Fruit fly (Drosophila melanogaster) whole organism, prepupa: Measurements from ENCODE around the gene noc.

ENCODE experiments used
- Blimp-1 ChIP-seq: fragments of 200-800 bp; sonication (Bioruptor generic); optimal IDR thresholded peaks from 3 replicates; lab custom pipeline; 2017; ENCODE audit warnings: missing biosample characterization, missing genetic modification characterization, mild to moderate bottlenecking, moderate library complexity, missing genetic modification reagents
- CG10631 ChIP-seq: fragments of 200-800 bp; sonication (Bioruptor generic); optimal IDR thresholded peaks from 2 replicates; lab custom pipeline; 2016; ENCODE audit warnings: missing biosample characterization, missing genetic modification characterization
- CG10669 ChIP-seq: fragments of 200-800 bp; sonication (Bioruptor generic); optimal IDR thresholded peaks from 3 replicates; lab custom pipeline; 2018; ENCODE audit warnings: missing biosample characterization, mild to moderate bottlenecking, missing genetic modification characterization, moderate library complexity
- CG15336 ChIP-seq: fragments of 200-800 bp; sonication (Bioruptor generic); IDR thresholded peaks from 2 replicates; pipeline ENCODE4 v1.3.6; 2022; ENCODE audit warnings: missing biosample characterization, missing genetic modification characterization
- CG1621 ChIP-seq: fragments of 200-800 bp; sonication (Bioruptor generic); optimal IDR thresholded peaks from 3 replicates; lab custom pipeline; 2018; ENCODE audit warnings: missing biosample characterization, mild to moderate bottlenecking, missing genetic modification characterization
- CG16779 ChIP-seq: fragments of 200-800 bp; sonication (Bioruptor generic); optimal IDR thresholded peaks from 3 replicates; lab custom pipeline; 2017; ENCODE audit warnings: missing biosample characterization, mild to moderate bottlenecking, missing genetic modification characterization
- CG3032 ChIP-seq: fragments of 200-800 bp; optimal IDR thresholded peaks from 2 replicates; lab custom pipeline; 2019; ENCODE audit warnings: missing biosample characterization, mild to moderate bottlenecking, missing genetic modification characterization, moderate library complexity
- CG31627 ChIP-seq: fragments of 200-800 bp; sonication (Bioruptor generic); optimal IDR thresholded peaks from 3 replicates; lab custom pipeline; 2016; ENCODE audit warnings: missing biosample characterization, missing genetic modification characterization
- CG32006 ChIP-seq: fragments of 200-800 bp; sonication (Bioruptor generic); optimal IDR thresholded peaks from 3 replicates; lab custom pipeline; 2017; ENCODE audit warnings: missing biosample characterization, mild to moderate bottlenecking, missing genetic modification characterization
- CG34406 ChIP-seq: fragments of 200-800 bp; sonication (Bioruptor generic); optimal IDR thresholded peaks from 3 replicates; lab custom pipeline; 2016; ENCODE audit warnings: missing biosample characterization, missing genetic modification characterization
- CG3919 ChIP-seq: fragments of 200-800 bp; sonication (Bioruptor generic); optimal IDR thresholded peaks from 3 replicates; lab custom pipeline; 2016; ENCODE audit warnings: missing biosample characterization, missing genetic modification characterization
- CG6163 ChIP-seq: fragments of 200-800 bp; sonication (Bioruptor generic); IDR thresholded peaks from 3 replicates; pipeline ENCODE4 v1.3.6; 2022; ENCODE audit warnings: missing biosample characterization, missing genetic modification characterization
- CG6792 ChIP-seq: fragments of 200-800 bp; sonication (Bioruptor generic); optimal IDR thresholded peaks from 3 replicates; lab custom pipeline; 2016; ENCODE audit warnings: missing biosample characterization, missing genetic modification characterization
- CG7368 ChIP-seq: fragments of 200-800 bp; sonication (Bioruptor generic); optimal IDR thresholded peaks from 3 replicates; lab custom pipeline; 2016; ENCODE audit warnings: missing biosample characterization, missing genetic modification characterization
- CG8119 ChIP-seq: fragments of 200-800 bp; sonication (Bioruptor generic); IDR thresholded peaks from 3 replicates; pipeline ENCODE4 v1.3.6; 2022; ENCODE audit warnings: missing biosample characterization, missing genetic modification characterization
- CG8319 ChIP-seq: fragments of 200-800 bp; sonication (Bioruptor generic); optimal IDR thresholded peaks from 3 replicates; lab custom pipeline; 2016; ENCODE audit warnings: missing biosample characterization, missing genetic modification characterization
- CG8632 ChIP-seq: fragments of 200-800 bp; sonication (Bioruptor generic); optimal IDR thresholded peaks from 3 replicates; lab custom pipeline; 2016; ENCODE audit warnings: missing biosample characterization, missing genetic modification characterization
- CG9139 ChIP-seq: fragments of 200-800 bp; sonication (Bioruptor generic); optimal IDR thresholded peaks from 3 replicates; lab custom pipeline; 2017; ENCODE audit warnings: missing biosample characterization, mild to moderate bottlenecking, missing genetic modification characterization
- Eip75B ChIP-seq: fragments of 200-800 bp; sonication (Bioruptor generic); optimal IDR thresholded peaks from 3 replicates; lab custom pipeline; 2016; ENCODE audit warnings: missing biosample characterization, missing genetic modification characterization
- Eip78C ChIP-seq: fragments of 200-800 bp; sonication (Bioruptor generic); peaks from one replicate; lab custom pipeline; 2016; ENCODE audit warnings: missing biosample characterization, missing genetic modification characterization
- Eip93F ChIP-seq: fragments of 200-800 bp; sonication (Bioruptor generic); optimal IDR thresholded peaks from 2 replicates; lab custom pipeline; 2016; ENCODE audit warnings: missing biosample characterization, mild to moderate bottlenecking, missing genetic modification characterization
- Ets21C ChIP-seq: fragments of 200-800 bp; sonication (Bioruptor generic); optimal IDR thresholded peaks from 3 replicates; lab custom pipeline; 2016; ENCODE audit warnings: missing biosample characterization, missing genetic modification characterization
- Ets96B ChIP-seq: fragments of 200-800 bp; optimal IDR thresholded peaks from 2 replicates; lab custom pipeline; 2019; ENCODE audit warnings: missing biosample characterization, mild to moderate bottlenecking, missing genetic modification characterization, moderate library complexity
- Gug ChIP-seq: fragments of 200-800 bp; sonication (Bioruptor generic); IDR thresholded peaks from 2 replicates; pipeline ENCODE4 v1.3.6; 2022; ENCODE audit warnings: missing biosample characterization, missing genetic modification characterization
- Hr38 ChIP-seq: sonication (Bioruptor generic); optimal IDR thresholded peaks from 2 replicates; lab custom pipeline; 2016; ENCODE audit warnings: missing biosample characterization, missing genetic modification characterization
- Hr39 ChIP-seq: fragments of 200-800 bp; sonication (Bioruptor generic); optimal IDR thresholded peaks from 2 replicates; lab custom pipeline; 2016; ENCODE audit warnings: missing biosample characterization, missing genetic modification characterization
- Hr4 ChIP-seq: fragments of 200-800 bp; sonication (Bioruptor generic); optimal IDR thresholded peaks from 3 replicates; lab custom pipeline; 2016; ENCODE audit warnings: missing biosample characterization, missing genetic modification characterization
- Lpt ChIP-seq: fragments of 200-800 bp; sonication (Bioruptor generic); optimal IDR thresholded peaks from 3 replicates; lab custom pipeline; 2016; ENCODE audit warnings: missing biosample characterization, missing genetic modification characterization
- Met ChIP-seq: fragments of 200-800 bp; sonication (Bioruptor generic); optimal IDR thresholded peaks from 3 replicates; lab custom pipeline; 2016; ENCODE audit warnings: missing biosample characterization, missing genetic modification characterization
- OdsH ChIP-seq: fragments of 200-800 bp; sonication (Bioruptor generic); optimal IDR thresholded peaks from 3 replicates; lab custom pipeline; 2016; ENCODE audit warnings: missing biosample characterization, missing genetic modification characterization
- Sox14 ChIP-seq: fragments of 200-800 bp; sonication (Bioruptor generic); optimal IDR thresholded peaks from 3 replicates; lab custom pipeline; 2016; ENCODE audit warnings: missing biosample characterization, missing genetic modification characterization
- Sox15 ChIP-seq: fragments of 200-800 bp; sonication (Bioruptor generic); optimal IDR thresholded peaks from 3 replicates; lab custom pipeline; 2016; ENCODE audit warnings: missing biosample characterization, missing genetic modification characterization
- achi ChIP-seq: fragments of 200-800 bp; sonication (Bioruptor generic); optimal IDR thresholded peaks from 3 replicates; lab custom pipeline; 2016; ENCODE audit warnings: missing biosample characterization, missing genetic modification characterization
- acj6 ChIP-seq: fragments of 200-800 bp; sonication (Bioruptor generic); optimal IDR thresholded peaks from 3 replicates; lab custom pipeline; 2016; ENCODE audit warnings: missing biosample characterization, missing genetic modification characterization
- dac ChIP-seq: fragments of 200-800 bp; sonication (Bioruptor generic); optimal IDR thresholded peaks from 2 replicates; lab custom pipeline; 2017; ENCODE audit warnings: missing biosample characterization, mild to moderate bottlenecking, missing genetic modification characterization
- dsx ChIP-seq: fragments of 200-800 bp; optimal IDR thresholded peaks from 3 replicates; lab custom pipeline; 2019; ENCODE audit warnings: missing biosample characterization, mild to moderate bottlenecking, missing genetic modification characterization, moderate library complexity; ENCODE audit not compliant: poor library complexity, severe bottlenecking
- eg ChIP-seq: fragments of 200-800 bp; sonication (Bioruptor generic); IDR thresholded peaks from 3 replicates; pipeline ENCODE4 v1.3.6; 2022; ENCODE audit warnings: missing biosample characterization, missing genetic modification characterization
- esn ChIP-seq: fragments of 200-800 bp; sonication (Bioruptor generic); optimal IDR thresholded peaks from 2 replicates; lab custom pipeline; 2016; ENCODE audit warnings: missing biosample characterization, mild to moderate bottlenecking, missing genetic modification characterization, moderate library complexity
- fd59A ChIP-seq: fragments of 200-800 bp; sonication (Bioruptor generic); optimal IDR thresholded peaks from 2 replicates; lab custom pipeline; 2017; ENCODE audit warnings: missing biosample characterization, mild to moderate bottlenecking, missing genetic modification characterization, missing genetic modification reagents
- fkh ChIP-seq: fragments of 200-800 bp; sonication (Bioruptor generic); optimal IDR thresholded peaks from 3 replicates; lab custom pipeline; 2017; ENCODE audit warnings: missing biosample characterization, mild to moderate bottlenecking, missing genetic modification characterization, moderate library complexity
- lz ChIP-seq: fragments of 200-800 bp; sonication (Bioruptor generic); optimal IDR thresholded peaks from 3 replicates; lab custom pipeline; 2016; ENCODE audit warnings: missing biosample characterization, missing genetic modification characterization
- net ChIP-seq: fragments of 200-800 bp; sonication (Bioruptor generic); optimal IDR thresholded peaks from 3 replicates; lab custom pipeline; 2016; ENCODE audit warnings: missing biosample characterization, missing genetic modification characterization
- pdm3 ChIP-seq: fragments of 200-800 bp; sonication (Bioruptor generic); optimal IDR thresholded peaks from 3 replicates; lab custom pipeline; 2016; ENCODE audit warnings: missing biosample characterization, missing genetic modification characterization
- salr ChIP-seq, 2 experiments: fragments of 200-800 bp; sonication (Bioruptor generic); optimal IDR thresholded peaks; 3 replicates each; lab custom pipeline; 2016 to 2018; ENCODE audit warnings: missing biosample characterization in 2 of 2, missing genetic modification characterization in 2 of 2, mild to moderate bottlenecking in 1 of 2
- spab ChIP-seq: fragments of 200-800 bp; sonication (Bioruptor generic); optimal IDR thresholded peaks from 2 replicates; lab custom pipeline; 2017; ENCODE audit warnings: missing biosample characterization, mild to moderate bottlenecking, missing genetic modification characterization, missing genetic modification reagents
- ss ChIP-seq, 2 experiments: fragments of 200-800 bp; sonication (Bioruptor generic); optimal IDR thresholded peaks; 2 replicates in 1 of 2; 3 replicates in 1 of 2; lab custom pipeline; 2017 to 2018; ENCODE audit warnings: mild to moderate bottlenecking in 2 of 2, missing biosample characterization in 2 of 2, missing genetic modification characterization in 2 of 2, moderate library complexity in 1 of 2
- svp ChIP-seq: fragments of 200-800 bp; sonication (Bioruptor generic); peaks from one replicate; lab custom pipeline; 2016; ENCODE audit warnings: missing biosample characterization, missing genetic modification characterization
- topi ChIP-seq: fragments of 200-800 bp; sonication (Bioruptor generic); optimal IDR thresholded peaks from 3 replicates; lab custom pipeline; 2016; ENCODE audit warnings: missing biosample characterization, missing genetic modification characterization
- vri ChIP-seq: fragments of 200-800 bp; sonication (Bioruptor generic); optimal IDR thresholded peaks from 3 replicates; lab custom pipeline; 2016; ENCODE audit warnings: missing biosample characterization, mild to moderate bottlenecking, missing genetic modification characterization

Gene noc

DNA sequence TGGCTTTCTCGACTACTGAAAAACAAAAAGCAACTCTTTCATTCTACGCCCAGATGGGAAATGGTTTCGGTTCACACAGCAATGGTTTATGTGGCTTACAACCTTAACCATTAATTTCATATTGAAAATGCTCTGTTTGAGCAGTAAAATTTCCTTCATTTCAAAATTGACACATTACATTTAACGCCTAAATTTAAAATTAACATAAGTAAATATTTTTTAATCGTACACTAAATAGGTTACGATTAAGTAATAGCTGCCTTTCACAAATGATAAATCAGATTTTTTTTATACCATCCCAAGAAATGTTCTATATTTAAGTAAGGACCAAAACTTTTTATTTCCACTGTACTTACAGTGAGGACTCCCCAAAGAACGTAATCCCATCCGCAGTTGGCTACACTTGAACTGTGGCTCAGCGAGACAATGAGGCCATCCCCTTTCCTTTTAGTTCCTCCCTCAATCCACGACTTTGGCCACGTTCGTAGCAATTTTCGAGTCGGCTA lies 48.2 kb downstream of the noc start (continued):
- TF ChIP-seq CG10631 (GFP tag; lab: Kevin White, UChicago) (no peak), CG6792 (GFP tag; lab: Kevin White, UChicago) (peak; percentile 8), CG16779 (tag; lab: Kevin White, UChicago) (no peak), Eip75B (peak; percentile 6), pdm3 (GFP tag; lab: Kevin White, UChicago) (no peak), CG34406 (no peak), Met (GFP tag; lab: Kevin White, UChicago) (peak; percentile 11), svp (GFP tag; lab: Kevin White, UChicago) (peak; percentile 60), Hr39 (peak; percentile 13), esn (peak; percentile 33), spab (no peak), lz (GFP tag; lab: Kevin White, UChicago) (peak; percentile 37), achi (GFP tag; lab: Kevin White, UChicago) (no peak), CG7368 (GFP tag; lab: Kevin White, UChicago) (no peak), acj6 (GFP tag; lab: Kevin White, UChicago) (no peak), dsx (no peak), CG10669 (GFP tag; lab: Kevin White, UChicago) (no peak), salr (GFP tag; optimal IDR thresholded peaks at IDR 0.05; lab: Kevin White, UChicago) (no peak), CG3919 (peak; percentile 7), CG6163 (no peak), CG9139 (GFP tag; lab: Kevin White, UChicago) (no peak), Gug (GFP tag; lab: Robert Waterston, UW) (no peak), ss (GFP tag; optimal IDR thresholded peaks at IDR 0.05; lab: Kevin White, UChicago) (no peak), Blimp-1 (no peak), Sox15 (GFP tag; lab: Kevin White, UChicago) (no peak), Eip93F (GFP tag; lab: Kevin White, UChicago) (no peak), vri (GFP tag; lab: Kevin White, UChicago) (no peak), Ets96B (no peak), Lpt (GFP tag; lab: Kevin White, UChicago) (no peak), fkh (GFP tag; lab: Kevin White, UChicago) (no peak), CG32006 (GFP tag; lab: Kevin White, UChicago) (no peak), CG1621 (no peak), net (GFP tag; lab: Kevin White, UChicago) (no peak), Eip78C (GFP tag; lab: Kevin White, UChicago) (peak; percentile 76), CG8632 (no peak), Ets21C (no peak), Hr4 (GFP tag; lab: Kevin White, UChicago) (no peak)

DNA sequence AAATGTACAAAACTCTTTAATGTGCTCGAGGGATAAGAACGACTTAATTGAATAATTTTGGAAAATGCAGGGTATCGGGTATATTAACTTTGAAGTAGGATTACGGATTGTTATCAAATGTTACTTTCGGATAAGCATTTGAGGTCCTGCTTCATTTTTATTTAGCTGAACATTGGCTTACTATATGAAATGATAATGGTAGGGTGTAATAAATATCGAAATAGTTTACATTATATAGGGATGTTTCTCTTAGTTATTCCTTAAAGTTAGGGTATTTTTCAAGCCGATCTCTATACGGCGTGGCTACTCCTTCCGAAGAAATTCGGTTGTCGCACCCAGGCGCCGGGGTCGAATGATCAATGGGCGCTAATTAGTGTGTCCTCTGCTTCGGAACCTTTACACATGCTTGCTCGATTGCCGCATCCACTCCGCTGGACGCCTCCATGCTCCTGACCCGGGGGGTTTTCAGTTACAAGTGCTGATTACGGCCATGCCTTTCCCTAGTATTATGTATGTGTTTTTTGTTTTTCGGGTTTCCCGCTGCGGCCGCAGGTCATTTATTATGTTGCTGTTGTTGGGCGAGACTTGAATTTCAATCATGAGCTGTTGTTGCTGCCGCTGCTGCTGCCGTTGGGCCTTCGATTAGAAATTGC lies 49.3 kb downstream of the noc start:
- TF ChIP-seq dac (GFP tag; lab: Kevin White, UChicago) (no peak), CG16779 (tag; lab: Kevin White, UChicago) (no peak), Met (GFP tag; lab: Kevin White, UChicago) (peak; percentile 40), Eip93F (GFP tag; lab: Kevin White, UChicago) (no peak), CG6163 (no peak), lz (GFP tag; lab: Kevin White, UChicago) (peak; percentile 8), Lpt (GFP tag; lab: Kevin White, UChicago) (no peak), net (GFP tag; lab: Kevin White, UChicago) (no peak), pdm3 (GFP tag; lab: Kevin White, UChicago) (no peak), OdsH (no peak), Hr38 (no peak), Sox14 (no peak), CG32006 (GFP tag; lab: Kevin White, UChicago) (no peak), Ets96B (no peak), topi (GFP tag; lab: Kevin White, UChicago) (peak; percentile 23), CG3919 (no peak), CG8119 (no peak), fd59A (GFP tag; lab: Kevin White, UChicago) (no peak), vri (GFP tag; lab: Kevin White, UChicago) (no peak), CG15336 (no peak), Hr39 (peak; percentile 0), Eip78C (GFP tag; lab: Kevin White, UChicago) (peak; percentile 38), CG34406 (no peak), CG31627 (GFP tag; lab: Kevin White, UChicago) (peak; percentile 13), CG7368 (GFP tag; lab: Kevin White, UChicago) (no peak), esn (peak; percentile 28), CG3032 (tag; lab: Kevin White, UChicago) (no peak), CG8319 (GFP tag; lab: Kevin White, UChicago) (no peak), eg (GFP tag; lab: Robert Waterston, UW) (no peak), Hr4 (GFP tag; lab: Kevin White, UChicago) (no peak)
